Fruit fly (Drosophila melanogaster) whole organism, embryonic: ENCODE measurements around the gene Cyp40.

Experiments used
- Blimp-1 ChIP-seq: fragments of 200-800 bp; sonication (Bioruptor generic); optimal IDR thresholded peaks from 3 replicates; lab custom pipeline; 2018; ENCODE audit warnings: missing biosample characterization, missing genetic modification characterization, mild to moderate bottlenecking, moderate library complexity, missing genetic modification reagents
- C15 ChIP-seq: fragments of 200-800 bp; sonication (Bioruptor generic); IDR thresholded peaks from 3 replicates; pipeline ENCODE4 v1.3.6; 2022; ENCODE audit warnings: missing biosample characterization, missing genetic modification characterization
- CG10979 ChIP-seq: fragments of 200-800 bp; sonication (Bioruptor generic); optimal IDR thresholded peaks from 2 replicates; lab custom pipeline; 2018; ENCODE audit warnings: missing biosample characterization, mild to moderate bottlenecking, missing genetic modification characterization, moderate library complexity
- CG11504 ChIP-seq: fragments of 200-800 bp; sonication (Bioruptor generic); optimal IDR thresholded peaks from 3 replicates; lab custom pipeline; 2019; ENCODE audit warnings: missing biosample characterization, mild to moderate bottlenecking, missing genetic modification characterization, moderate library complexity
- CG12236 ChIP-seq: fragments of 200-800 bp; sonication (Bioruptor generic); optimal IDR thresholded peaks from 2 replicates; lab custom pipeline; 2016; ENCODE audit warnings: missing biosample characterization, missing genetic modification characterization
- CG13123 ChIP-seq: fragments of 200-800 bp; sonication (Bioruptor generic); optimal IDR thresholded peaks from 2 replicates; lab custom pipeline; 2016; ENCODE audit warnings: missing biosample characterization, missing genetic modification characterization
- CG16813 ChIP-seq: fragments of 200-800 bp; sonication (Bioruptor generic); IDR thresholded peaks from 3 replicates; pipeline ENCODE4 v1.3.6; 2022; ENCODE audit warnings: missing biosample characterization, missing genetic modification characterization; ENCODE audit not compliant: partially characterized antibody
- CG2129 ChIP-seq: fragments of 200-800 bp; sonication (Bioruptor generic); IDR thresholded peaks from 2 replicates; pipeline ENCODE4 v1.3.6; 2022; ENCODE audit warnings: missing biosample characterization, missing genetic modification characterization; ENCODE audit not compliant: partially characterized antibody
- CG34224 ChIP-seq: fragments of 200-800 bp; sonication (Bioruptor generic); IDR thresholded peaks from 3 replicates; pipeline ENCODE4 v1.3.6; 2022; ENCODE audit warnings: missing biosample characterization, missing genetic modification characterization; ENCODE audit not compliant: partially characterized antibody
- CG34422 ChIP-seq: fragments of 200-800 bp; sonication (Bioruptor generic); IDR thresholded peaks from 3 replicates; pipeline ENCODE4 v1.3.6; 2022; ENCODE audit warnings: missing biosample characterization, missing genetic modification characterization
- CG43689 ChIP-seq: fragments of 200-800 bp; sonication (Bioruptor generic); IDR thresholded peaks from 2 replicates; pipeline ENCODE4 v1.3.6; 2022; ENCODE audit warnings: missing biosample characterization, missing genetic modification characterization
- CG6689 ChIP-seq: fragments of 200-800 bp; sonication (Bioruptor generic); IDR thresholded peaks from 2 replicates; pipeline ENCODE4 v1.3.6; 2022; ENCODE audit warnings: missing biosample characterization, missing genetic modification characterization
- CG6791 ChIP-seq: fragments of 200-800 bp; sonication (Bioruptor generic); IDR thresholded peaks from 3 replicates; pipeline ENCODE4 v1.3.6; 2022; ENCODE audit warnings: missing biosample characterization, missing genetic modification characterization; ENCODE audit not compliant: partially characterized antibody
- CG6854 ChIP-seq: fragments of 200-800 bp; sonication (Bioruptor generic); optimal IDR thresholded peaks from 3 replicates; lab custom pipeline; 2017; ENCODE audit warnings: missing biosample characterization, mild to moderate bottlenecking, missing genetic modification characterization
- CG7963 ChIP-seq: fragments of 200-800 bp; sonication (Bioruptor generic); IDR thresholded peaks from 3 replicates; pipeline ENCODE4 v1.3.6; 2022; ENCODE audit warnings: missing biosample characterization, missing genetic modification characterization; ENCODE audit not compliant: partially characterized antibody
- CG8944 ChIP-seq: fragments of 200-800 bp; sonication (Bioruptor generic); optimal IDR thresholded peaks from 3 replicates; lab custom pipeline; 2016; ENCODE audit warnings: missing biosample characterization, missing genetic modification characterization
- CG9215 ChIP-seq: fragments of 200-800 bp; sonication (Bioruptor generic); IDR thresholded peaks from 2 replicates; pipeline ENCODE4 v1.3.6; 2022; ENCODE audit warnings: missing biosample characterization, missing genetic modification characterization
- CHES-1-like ChIP-seq: fragments of 200-800 bp; sonication (Bioruptor generic); optimal IDR thresholded peaks from 2 replicates; lab custom pipeline; 2016; ENCODE audit warnings: missing biosample characterization, missing genetic modification characterization
- Dad ChIP-seq: fragments of 200-800 bp; sonication (Bioruptor generic); optimal IDR thresholded peaks from 3 replicates; lab custom pipeline; 2016; ENCODE audit warnings: missing biosample characterization, missing genetic modification characterization
- Dp ChIP-seq: fragments of 200-800 bp; sonication (Bioruptor generic); optimal IDR thresholded peaks from 2 replicates; lab custom pipeline; 2018; ENCODE audit warnings: missing biosample characterization, mild to moderate bottlenecking, missing genetic modification characterization, moderate library complexity
- HLH4C ChIP-seq: fragments of 200-800 bp; sonication (Bioruptor generic); IDR thresholded peaks from 3 replicates; pipeline ENCODE4 v1.3.6; 2022; ENCODE audit warnings: missing biosample characterization, missing genetic modification characterization; ENCODE audit not compliant: partially characterized antibody
- Hr3 ChIP-seq: fragments of 200-800 bp; sonication (Bioruptor generic); optimal IDR thresholded peaks from 3 replicates; lab custom pipeline; 2016; ENCODE audit warnings: missing biosample characterization, missing genetic modification characterization
- Kr ChIP-seq: fragments of 200-800 bp; sonication (Bioruptor generic); optimal IDR thresholded peaks from 2 replicates; lab custom pipeline; 2017; ENCODE audit warnings: missing biosample characterization, mild to moderate bottlenecking, missing genetic modification characterization
- Meics ChIP-seq: fragments of 200-800 bp; sonication (Bioruptor generic); optimal IDR thresholded peaks from 2 replicates; lab custom pipeline; 2017; ENCODE audit warnings: missing biosample characterization, mild to moderate bottlenecking, missing genetic modification characterization
- Myb ChIP-seq: fragments of 200-800 bp; sonication (Bioruptor generic); optimal IDR thresholded peaks from 2 replicates; lab custom pipeline; 2016; ENCODE audit warnings: missing biosample characterization, missing genetic modification characterization
- NC2β ChIP-seq: fragments of 200-800 bp; sonication (Bioruptor generic); optimal IDR thresholded peaks from 2 replicates; lab custom pipeline; 2016; ENCODE audit warnings: missing biosample characterization, missing genetic modification characterization
- PHDP ChIP-seq: fragments of 200-800 bp; sonication (Bioruptor generic); optimal IDR thresholded peaks from 3 replicates; lab custom pipeline; 2018; ENCODE audit warnings: missing biosample characterization, mild to moderate bottlenecking, missing genetic modification characterization, moderate library complexity
- Sry-δ ChIP-seq: fragments of 200-800 bp; sonication (Bioruptor generic); optimal IDR thresholded peaks from 2 replicates; lab custom pipeline; 2016; ENCODE audit warnings: missing biosample characterization, missing genetic modification characterization
- amos ChIP-seq: fragments of 200-800 bp; sonication (Bioruptor generic); IDR thresholded peaks from 2 replicates; pipeline ENCODE4 v1.3.6; 2022; ENCODE audit warnings: missing biosample characterization, missing genetic modification characterization; ENCODE audit not compliant: partially characterized antibody
- ap ChIP-seq: fragments of 200-800 bp; sonication (Bioruptor generic); IDR thresholded peaks from 2 replicates; pipeline ENCODE4 v1.3.6; 2022; ENCODE audit warnings: missing biosample characterization, missing genetic modification characterization
- bbx ChIP-seq: fragments of 200-800 bp; sonication (Bioruptor generic); IDR thresholded peaks from 2 replicates; pipeline ENCODE4 v1.3.6; 2022; ENCODE audit warnings: missing biosample characterization, missing genetic modification characterization; ENCODE audit not compliant: partially characterized antibody
- cad ChIP-seq: fragments of >200 bp; optimal IDR thresholded peaks from 2 replicates; lab custom pipeline; 2017; ENCODE audit warnings: missing biosample characterization, missing genetic modification characterization
- chinmo ChIP-seq: fragments of 200-800 bp; sonication (Bioruptor generic); IDR thresholded peaks from 4 replicates; pipeline ENCODE4 v1.3.6; 2022; ENCODE audit warnings: missing biosample characterization, missing genetic modification characterization; ENCODE audit not compliant: partially characterized antibody
- crp ChIP-seq, 2 experiments: fragments of 200-800 bp; sonication (Bioruptor generic); optimal IDR thresholded peaks; 2 replicates in 1 of 2; 3 replicates in 1 of 2; lab custom pipeline; 2017; ENCODE audit warnings: missing biosample characterization in 2 of 2, missing genetic modification characterization in 2 of 2, mild to moderate bottlenecking in 1 of 2, moderate library complexity in 1 of 2
- cwo ChIP-seq: fragments of 200-800 bp; sonication (Bioruptor generic); optimal IDR thresholded peaks from 3 replicates; lab custom pipeline; 2017; ENCODE audit warnings: missing biosample characterization, missing genetic modification characterization, mild to moderate bottlenecking, moderate library complexity, missing genetic modification reagents
- esg ChIP-seq: fragments of 200-800 bp; sonication (Bioruptor generic); conservative IDR thresholded peaks from 2 replicates; pipeline ENCODE4 v1.3.6; 2022; ENCODE audit warnings: missing biosample characterization, missing genetic modification characterization
- fd102C ChIP-seq: fragments of 200-800 bp; sonication (Bioruptor generic); optimal IDR thresholded peaks from 2 replicates; lab custom pipeline; 2018; ENCODE audit warnings: missing biosample characterization, mild to moderate bottlenecking, missing genetic modification characterization, moderate library complexity
- ftz-f1 ChIP-seq: fragments of 200-800 bp; sonication (Bioruptor generic); optimal IDR thresholded peaks from 2 replicates; lab custom pipeline; 2016; ENCODE audit warnings: missing biosample characterization, missing genetic modification characterization
- hbn ChIP-seq: fragments of 200-800 bp; sonication (Bioruptor generic); IDR thresholded peaks from 2 replicates; pipeline ENCODE4 v1.3.6; 2022; ENCODE audit warnings: missing biosample characterization, missing genetic modification characterization; ENCODE audit not compliant: partially characterized antibody
- inv ChIP-seq: fragments of 200-800 bp; sonication (Bioruptor generic); IDR thresholded peaks from 2 replicates; pipeline ENCODE4 v1.3.6; 2022; ENCODE audit warnings: missing biosample characterization, missing genetic modification characterization; ENCODE audit not compliant: partially characterized antibody
- jigr1 ChIP-seq: fragments of 200-800 bp; sonication (Bioruptor generic); IDR thresholded peaks from 3 replicates; pipeline ENCODE4 v1.3.6; 2022; ENCODE audit warnings: missing biosample characterization, missing genetic modification characterization
- oc ChIP-seq: fragments of 200-800 bp; sonication (Bioruptor generic); optimal IDR thresholded peaks from 2 replicates; lab custom pipeline; 2018; ENCODE audit warnings: missing biosample characterization, mild to moderate bottlenecking, missing genetic modification characterization, moderate library complexity
- peb ChIP-seq: fragments of 200-800 bp; sonication (Bioruptor generic); IDR thresholded peaks from 2 replicates; pipeline ENCODE4 v1.3.6; 2022; ENCODE audit warnings: missing biosample characterization, missing genetic modification characterization
- pzg ChIP-seq: fragments of 200-800 bp; sonication (Bioruptor generic); optimal IDR thresholded peaks from 3 replicates; lab custom pipeline; 2018; ENCODE audit warnings: missing biosample characterization, mild to moderate bottlenecking, missing genetic modification characterization, moderate library complexity
- sima ChIP-seq: fragments of 200-800 bp; sonication (Bioruptor generic); optimal IDR thresholded peaks from 2 replicates; lab custom pipeline; 2016; ENCODE audit warnings: missing biosample characterization, missing genetic modification characterization
- unc-4 ChIP-seq: fragments of 200-800 bp; sonication (Bioruptor generic); IDR thresholded peaks from 2 replicates; pipeline ENCODE4 v1.3.6; 2022; ENCODE audit warnings: missing biosample characterization, missing genetic modification characterization; ENCODE audit not compliant: partially characterized antibody
- vnd ChIP-seq: fragments of 200-800 bp; sonication (Bioruptor generic); IDR thresholded peaks from 3 replicates; pipeline ENCODE4 v1.3.6; 2022; ENCODE audit warnings: missing biosample characterization, missing genetic modification characterization; ENCODE audit not compliant: partially characterized antibody

The Cyp40 gene

DNA sequence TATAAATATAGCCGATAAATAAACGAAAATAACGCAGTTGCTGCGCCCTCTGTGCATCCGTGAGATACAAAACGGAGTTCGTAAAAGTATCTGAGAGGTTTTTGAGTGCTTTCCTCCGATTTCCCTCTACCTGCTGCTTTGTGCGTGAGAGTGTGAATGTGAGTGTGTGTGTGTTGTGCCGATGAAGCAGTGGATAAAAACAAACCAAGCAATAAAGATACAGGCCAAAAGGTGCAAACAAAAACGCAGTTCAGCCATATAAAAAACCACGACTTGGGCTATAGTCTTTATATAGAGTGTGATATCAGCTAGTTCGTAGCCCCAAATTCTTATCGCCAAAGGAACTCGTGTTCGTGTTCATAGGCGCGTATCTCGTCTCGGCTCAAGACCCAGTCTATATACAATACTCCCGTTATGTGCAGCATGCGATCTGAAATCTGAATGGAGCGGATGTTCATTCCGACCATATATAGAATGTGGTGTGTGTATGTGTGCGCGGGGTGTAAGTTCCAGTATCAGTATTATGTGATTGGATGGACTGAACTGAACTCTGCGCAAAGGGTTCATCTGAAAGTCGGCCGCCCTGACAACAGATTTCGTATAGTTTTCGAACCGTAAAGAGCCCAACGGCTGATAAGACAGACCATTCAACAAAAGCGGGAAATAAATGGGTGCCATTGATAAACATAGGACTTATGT, 12.9 kb upstream of the Cyp40 start (continued):
- TF ChIP-seq amos (GFP tag; lab: Robert Waterston, UW), result no peak; the same call in 1 of the 2 replicates
- no peak for TF ChIP-seq sima (GFP tag; lab: Kevin White, UChicago)
- no peak for TF ChIP-seq Blimp-1 (GFP tag; lab: Kevin White, UChicago)
- TF ChIP-seq Meics (GFP tag; lab: Kevin White, UChicago), result no peak
- TF ChIP-seq Kr (GFP tag; lab: Kevin White, UChicago), result no peak
- TF ChIP-seq CG12236 (GFP tag; lab: Kevin White, UChicago), result no peak
- peak; percentile 2 for TF ChIP-seq PHDP (tag; lab: Kevin White, UChicago)
- no peak for TF ChIP-seq CG10979
- no peak for TF ChIP-seq CHES-1-like (GFP tag; lab: Kevin White, UChicago)
- TF ChIP-seq crp (GFP tag; optimal IDR thresholded peaks at IDR 0.05; lab: Kevin White, UChicago), result no peak
- TF ChIP-seq CG8944 (GFP tag; lab: Kevin White, UChicago), result no peak
- TF ChIP-seq C15 (GFP tag; lab: Robert Waterston, UW), result no peak
- peak; percentile 20 for TF ChIP-seq cad (GFP tag; lab: Kevin White, UChicago)

DNA sequence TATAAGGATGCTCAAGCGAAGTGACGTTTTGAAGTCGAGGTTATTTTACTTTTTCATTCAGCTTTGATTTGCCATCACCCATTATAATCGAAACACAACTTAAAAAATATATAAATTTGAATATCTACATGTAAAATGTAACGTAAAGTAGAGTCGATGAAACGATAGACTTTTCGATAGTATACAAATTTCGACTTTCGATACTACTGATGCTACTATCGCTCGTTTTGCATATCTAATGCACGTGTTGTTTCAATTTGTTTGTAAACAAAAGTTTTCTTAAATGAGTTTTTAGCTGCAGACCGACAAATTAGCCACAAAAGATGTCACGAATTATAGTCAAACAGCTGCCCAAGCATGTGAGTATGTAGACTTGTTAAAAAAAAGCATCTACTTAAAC, 4.5 kb upstream of the Cyp40 start, which contains the start of gene CG3335:
Gene CG3335, plus strand, starts transcription at position 224 of the 400 bp plus-strand sequence.
- TF ChIP-seq unc-4 (GFP tag; lab: Robert Waterston, UW), result peak; percentile 76
- TF ChIP-seq ftz-f1 (GFP tag; lab: Kevin White, UChicago), result no peak
- TF ChIP-seq fd102C (GFP tag; lab: Kevin White, UChicago), result no peak
- no peak for TF ChIP-seq esg (GFP tag; lab: Robert Waterston, UW)
- TF ChIP-seq cwo, result peak; percentile 71
- TF ChIP-seq CG34224 (GFP tag; lab: Robert Waterston, UW), result peak; percentile 87
- no peak for TF ChIP-seq CG9215 (GFP tag; lab: Robert Waterston, UW)
- TF ChIP-seq Myb (GFP tag; lab: Kevin White, UChicago), result peak; percentile 38
- TF ChIP-seq CG2129 (GFP tag; lab: Robert Waterston, UW), result peak; percentile 46; the same call in 1 of the 2 replicates
- peak; percentile 13; the same call in 1 of the 3 replicates for TF ChIP-seq CG34422 (GFP tag; lab: Robert Waterston, UW)
- no peak for TF ChIP-seq oc (tag; lab: Kevin White, UChicago)
- TF ChIP-seq pzg (GFP tag; lab: Kevin White, UChicago), result peak; percentile 37
- no peak for TF ChIP-seq CG11504 (tag; lab: Kevin White, UChicago)
- no peak for TF ChIP-seq CG6689 (GFP tag; lab: Robert Waterston, UW)
- TF ChIP-seq bbx (GFP tag; lab: Robert Waterston, UW), result peak; percentile 75
- TF ChIP-seq Dp, result peak; percentile 61
- no peak for TF ChIP-seq CG6854 (GFP tag; lab: Kevin White, UChicago)
- no peak for TF ChIP-seq Dad (GFP tag; lab: Kevin White, UChicago)
- TF ChIP-seq Sry-δ (GFP tag; lab: Kevin White, UChicago), result peak; percentile 78
- no peak for TF ChIP-seq jigr1 (GFP tag; lab: Robert Waterston, UW)
- no peak for TF ChIP-seq NC2β (GFP tag; lab: Kevin White, UChicago)
- TF ChIP-seq inv (GFP tag; lab: Robert Waterston, UW), result peak; percentile 62
- 0 out of 3 replicates have a peak, but pooled peaks have one; percentile 45 for TF ChIP-seq CG7963 (GFP tag; lab: Robert Waterston, UW)
- TF ChIP-seq vnd (GFP tag; lab: Robert Waterston, UW), result peak; percentile 66
- TF ChIP-seq chinmo (GFP tag; lab: Robert Waterston, UW), result 0 out of 4 replicates have a peak, but pooled peaks have one; percentile 85
- no peak for TF ChIP-seq Hr3 (GFP tag; lab: Kevin White, UChicago)
- no peak for TF ChIP-seq peb (GFP tag; lab: Robert Waterston, UW)
- TF ChIP-seq HLH4C (GFP tag; lab: Robert Waterston, UW), result peak; percentile 71
- TF ChIP-seq hbn (GFP tag; lab: Robert Waterston, UW), result peak; percentile 78
- TF ChIP-seq CG13123 (GFP tag; lab: Kevin White, UChicago), result no peak
- peak; percentile 72 for TF ChIP-seq CG6791 (GFP tag; lab: Robert Waterston, UW)
- peak; percentile 77 for TF ChIP-seq CG16813 (GFP tag; lab: Robert Waterston, UW)
- no peak for TF ChIP-seq CG43689 (GFP tag; lab: Robert Waterston, UW)
- no peak for TF ChIP-seq ap (GFP tag; lab: Robert Waterston, UW)
